Worm (Caenorhabditis elegans) whole organism, L1 larva: ENCODE results near the gene B0303.4.

Experiments used
- C34B4.2 ChIP-seq: sonication (generic microtip); optimal IDR thresholded peaks from 2 replicates; lab custom pipeline; 2017; ENCODE audit warnings: mild to moderate bottlenecking, missing genetic modification characterization, missing compliant biosample characterization
- F16B12.6 ChIP-seq: fragments of 150-350 bp; optimal IDR thresholded peaks from 2 replicates; lab custom pipeline; 2014; ENCODE audit warnings: missing biosample characterization, missing genetic modification characterization
- Y116A8C.19 ChIP-seq: sonication (generic microtip); optimal IDR thresholded peaks from 2 replicates; lab custom pipeline; 2016; ENCODE audit warnings: missing compliant biosample characterization, missing genetic modification characterization, borderline replicate concordance
- aha-1 ChIP-seq: fragments of 150-350 bp; optimal IDR thresholded peaks from 2 replicates; lab custom pipeline; 2014; ENCODE audit warnings: missing biosample characterization, missing genetic modification characterization
- alr-1 ChIP-seq: fragments of 200-800 bp; sonication (Bioruptor generic); optimal IDR thresholded peaks from 2 replicates; lab custom pipeline; 2018; ENCODE audit warnings: borderline replicate concordance, mild to moderate bottlenecking, missing genetic modification characterization, missing compliant biosample characterization
- ama-1 ChIP-seq: fragments of 150-350 bp; optimal IDR thresholded peaks from 2 replicates; lab custom pipeline; 2014
- blmp-1 ChIP-seq: fragments of 150-350 bp; optimal IDR thresholded peaks from 2 replicates; lab custom pipeline; 2014; ENCODE audit warnings: missing biosample characterization, missing genetic modification characterization
- ceh-63 ChIP-seq: fragments of 200-800 bp; sonication (Bioruptor generic); optimal IDR thresholded peaks from 2 replicates; lab custom pipeline; 2018; ENCODE audit warnings: mild to moderate bottlenecking, missing genetic modification characterization, missing compliant biosample characterization
- ceh-8 ChIP-seq: fragments of 200-800 bp; sonication (Bioruptor generic); optimal IDR thresholded peaks from 2 replicates; lab custom pipeline; 2018; ENCODE audit warnings: mild to moderate bottlenecking, missing genetic modification characterization, moderate library complexity, missing compliant biosample characterization
- ceh-88 ChIP-seq: fragments of 200-800 bp; sonication (Bioruptor generic); IDR thresholded peaks from 2 replicates; pipeline ENCODE4 v1.3.6; 2022; ENCODE audit warnings: missing genetic modification characterization, missing compliant biosample characterization
- ces-1 ChIP-seq: fragments of 150-350 bp; optimal IDR thresholded peaks from 2 replicates; lab custom pipeline; 2014; ENCODE audit warnings: missing biosample characterization, missing genetic modification reagents, missing genetic modification characterization
- dpl-1 ChIP-seq, 3 experiments: fragments of 150-350 bp in 2 of 3; sonication (generic microtip) in 1 of 3; optimal IDR thresholded peaks; 2 replicates each; lab custom pipeline; 2014 to 2017; ENCODE audit warnings: missing biosample characterization in 3 of 3, missing genetic modification characterization in 3 of 3, missing genetic modification reagents in 3 of 3
- dsc-1 ChIP-seq: sonication (generic microtip); optimal IDR thresholded peaks from 2 replicates; lab custom pipeline; 2016; ENCODE audit warnings: mild to moderate bottlenecking, missing genetic modification characterization, missing compliant biosample characterization
- efl-1 ChIP-seq, 4 experiments: fragments of 150-350 bp; optimal IDR thresholded peaks in 3 of 4; peaks in 1 of 4; 1 replicate in 1 of 4; 2 replicates in 3 of 4; lab custom pipeline; 2014; ENCODE audit warnings: missing biosample characterization in 2 of 4, missing genetic modification characterization in 2 of 4, missing genetic modification reagents in 2 of 4
- efl-3 ChIP-seq: fragments of 200-800 bp; sonication (Bioruptor generic); optimal IDR thresholded peaks from 2 replicates; lab custom pipeline; 2018; ENCODE audit warnings: mild to moderate bottlenecking, missing genetic modification characterization, missing compliant biosample characterization
- elt-2 ChIP-seq: sonication (generic microtip); optimal IDR thresholded peaks from 2 replicates; lab custom pipeline; 2016; ENCODE audit warnings: missing genetic modification characterization, mild to moderate bottlenecking, inconsistent platforms, missing compliant biosample characterization, missing genetic modification reagents
- ets-5 ChIP-seq: fragments of 200-800 bp; sonication (Bioruptor generic); IDR thresholded peaks from 2 replicates; pipeline ENCODE4 v1.3.6; 2022; ENCODE audit warnings: missing genetic modification characterization, missing compliant biosample characterization
- fkh-10 ChIP-seq: sonication (generic microtip); optimal IDR thresholded peaks from 2 replicates; lab custom pipeline; 2017; ENCODE audit warnings: missing biosample characterization, missing genetic modification reagents, missing genetic modification characterization
- fkh-8 ChIP-seq: sonication (generic microtip); optimal IDR thresholded peaks from 2 replicates; lab custom pipeline; 2016; ENCODE audit warnings: mild to moderate bottlenecking, missing genetic modification characterization, missing compliant biosample characterization
- fos-1 ChIP-seq: fragments of 150-350 bp; optimal IDR thresholded peaks from 2 replicates; lab custom pipeline; 2014; ENCODE audit warnings: missing biosample characterization, missing genetic modification characterization
- grh-1 ChIP-seq: fragments of 200-800 bp; sonication (Bioruptor generic); IDR thresholded peaks from 2 replicates; pipeline ENCODE4 v1.3.6; 2022; ENCODE audit warnings: missing genetic modification reagents, missing genetic modification characterization, missing compliant biosample characterization
- hlh-17 ChIP-seq: fragments of 200-800 bp; sonication (Bioruptor generic); optimal IDR thresholded peaks from 2 replicates; lab custom pipeline; 2018; ENCODE audit warnings: missing genetic modification characterization, mild to moderate bottlenecking, missing compliant biosample characterization, moderate library complexity, borderline replicate concordance
- hpl-2 ChIP-seq: fragments of 150-350 bp; optimal IDR thresholded peaks from 2 replicates; lab custom pipeline; 2014; ENCODE audit warnings: missing biosample characterization, missing genetic modification reagents, missing genetic modification characterization
- irx-1 ChIP-seq: sonication (generic microtip); optimal IDR thresholded peaks from 2 replicates; lab custom pipeline; 2016; ENCODE audit warnings: missing genetic modification characterization, missing compliant biosample characterization
- isw-1 ChIP-seq: fragments of 200-800 bp; sonication (Bioruptor generic); IDR thresholded peaks from 2 replicates; pipeline ENCODE4 v1.3.6; 2022; ENCODE audit warnings: missing genetic modification characterization, missing compliant biosample characterization
- jun-1 ChIP-seq: fragments of 150-350 bp; optimal IDR thresholded peaks from 2 replicates; lab custom pipeline; 2014; ENCODE audit warnings: missing biosample characterization, missing genetic modification reagents, missing genetic modification characterization
- lin-13 ChIP-seq: fragments of 150-350 bp; optimal IDR thresholded peaks from 2 replicates; lab custom pipeline; 2014; ENCODE audit warnings: missing biosample characterization, missing genetic modification reagents, missing genetic modification characterization
- lin-14 ChIP-seq: fragments of 200-800 bp; sonication (Bioruptor generic); optimal IDR thresholded peaks from 2 replicates; lab custom pipeline; 2018; ENCODE audit warnings: mild to moderate bottlenecking, missing genetic modification characterization, moderate library complexity, missing compliant biosample characterization
- lin-39 ChIP-seq: fragments of 150-350 bp; optimal IDR thresholded peaks from 2 replicates; lab custom pipeline; 2014; ENCODE audit warnings: missing biosample characterization, missing genetic modification reagents, missing genetic modification characterization
- lsy-2 ChIP-seq, 2 experiments: fragments of 150-350 bp; optimal IDR thresholded peaks; 2 replicates each; lab custom pipeline; 2014; ENCODE audit warnings: missing biosample characterization in 2 of 2, missing genetic modification characterization in 2 of 2
- mep-1 ChIP-seq: fragments of 150-350 bp; optimal IDR thresholded peaks from 2 replicates; lab custom pipeline; 2014; ENCODE audit warnings: missing biosample characterization, missing genetic modification characterization
- nhr-11 ChIP-seq: fragments of 150-350 bp; optimal IDR thresholded peaks from 2 replicates; lab custom pipeline; 2014; ENCODE audit warnings: missing biosample characterization, missing genetic modification characterization
- nhr-19 ChIP-seq: fragments of 200-800 bp; sonication (Bioruptor generic); conservative IDR thresholded peaks from 2 replicates; pipeline ENCODE4 v1.3.6; 2022; ENCODE audit warnings: missing genetic modification characterization, missing compliant biosample characterization
- nhr-20 ChIP-seq: sonication (generic microtip); optimal IDR thresholded peaks from 2 replicates; lab custom pipeline; 2016; ENCODE audit warnings: mild to moderate bottlenecking, missing genetic modification characterization, missing compliant biosample characterization
- nhr-237 ChIP-seq: fragments of 150-350 bp; optimal IDR thresholded peaks from 2 replicates; lab custom pipeline; 2014; ENCODE audit warnings: missing biosample characterization, missing genetic modification characterization
- nhr-71 ChIP-seq: sonication (generic microtip); optimal IDR thresholded peaks from 2 replicates; lab custom pipeline; 2016; ENCODE audit warnings: mild to moderate bottlenecking, missing genetic modification characterization, moderate library complexity, missing compliant biosample characterization
- nhr-84 ChIP-seq: sonication (generic microtip); optimal IDR thresholded peaks from 2 replicates; lab custom pipeline; 2017; ENCODE audit warnings: missing biosample characterization, missing genetic modification characterization
- nhr-85 ChIP-seq: sonication (generic microtip); peaks from one replicate; lab custom pipeline; 2016; ENCODE audit warnings: missing genetic modification characterization, inconsistent platforms, missing compliant biosample characterization
- pag-3 ChIP-seq: sonication (generic microtip); optimal IDR thresholded peaks from 2 replicates; lab custom pipeline; 2017; ENCODE audit warnings: missing genetic modification characterization, mild to moderate bottlenecking, missing compliant biosample characterization, antibody characterized with exemption, borderline replicate concordance; ENCODE audit not compliant: insufficient read depth
- pax-3 ChIP-seq: fragments of 200-800 bp; sonication (Bioruptor generic); optimal IDR thresholded peaks from 2 replicates; lab custom pipeline; 2018; ENCODE audit warnings: mild to moderate bottlenecking, missing genetic modification characterization, moderate library complexity, missing compliant biosample characterization
- rnt-1 ChIP-seq: sonication (generic microtip); optimal IDR thresholded peaks from 2 replicates; lab custom pipeline; 2016; ENCODE audit warnings: mild to moderate bottlenecking, missing genetic modification characterization, moderate library complexity, missing compliant biosample characterization
- snu-23 ChIP-seq: sonication (generic microtip); optimal IDR thresholded peaks from 2 replicates; lab custom pipeline; 2016; ENCODE audit warnings: missing genetic modification characterization, missing compliant biosample characterization
- sox-4 ChIP-seq: sonication (generic microtip); optimal IDR thresholded peaks from 2 replicates; lab custom pipeline; 2016; ENCODE audit warnings: missing genetic modification characterization, missing compliant biosample characterization
- sup-37 ChIP-seq: fragments of 200-800 bp; sonication (Bioruptor generic); optimal IDR thresholded peaks from 2 replicates; lab custom pipeline; 2018; ENCODE audit warnings: mild to moderate bottlenecking, missing genetic modification characterization, missing compliant biosample characterization
- vab-15 ChIP-seq: sonication (generic microtip); optimal IDR thresholded peaks from 2 replicates; lab custom pipeline; 2017; ENCODE audit warnings: missing genotype, mild to moderate bottlenecking, missing genetic modification characterization, missing compliant biosample characterization
- zag-1 ChIP-seq: fragments of 150-350 bp; optimal IDR thresholded peaks from 2 replicates; lab custom pipeline; 2014; ENCODE audit warnings: missing biosample characterization, missing genetic modification characterization
- ztf-11 ChIP-seq, 2 experiments: sonication (generic microtip); optimal IDR thresholded peaks; 2 replicates each; lab custom pipeline; 2016 to 2017; ENCODE audit warnings: missing genetic modification characterization in 2 of 2, missing biosample characterization in 1 of 2, missing compliant biosample characterization in 1 of 2
- ztf-4 ChIP-seq: fragments of 150-350 bp; optimal IDR thresholded peaks from 2 replicates; lab custom pipeline; 2014; ENCODE audit warnings: missing biosample characterization, missing genetic modification characterization

B0303.4 gene

ce11 chrIII:8658367-8658761, 31.3 kb upstream of the B0303.4 start (continued):
- peak; percentile 68 for TF ChIP-seq hpl-2 (GFP tag; lab: Kevin White, UChicago)
- peak; percentile 87 for TF ChIP-seq dsc-1 (tag; lab: Kevin White, UChicago)
- TF ChIP-seq nhr-84 (tag; lab: Kevin White, UChicago) = peak; percentile 80
- TF ChIP-seq nhr-20 (tag; lab: Kevin White, UChicago) = peak; percentile 98

- TF ChIP-seq efl-1 (optimal IDR thresholded peaks at IDR 0.05; lab: Kevin White, UChicago) (peak in 1 of 2 experiments; percentile 17), efl-1 (GFP tag; optimal IDR thresholded peaks at IDR 0.05 in 1 of 2; lab: Kevin White, UChicago) (no peak), grh-1 (GFP tag; lab: Robert Waterston, UW) (no peak), lin-14 (peak; percentile 45), alr-1 (tag; lab: Kevin White, UChicago) (no peak), mep-1 (peak; percentile 1), rnt-1 (tag; lab: Kevin White, UChicago) (no peak), blmp-1 (tag; lab: Kevin White, UChicago) (peak; percentile 59), fkh-10 (GFP tag; lab: Kevin White, UChicago) (no peak), snu-23 (GFP tag; lab: Kevin White, UChicago) (peak; percentile 28), nhr-71 (tag; lab: Kevin White, UChicago) (peak; percentile 1), nhr-85 (tag; lab: Kevin White, UChicago) (peak; percentile 60), lsy-2 (tag; optimal IDR thresholded peaks at IDR 0.05; lab: Kevin White, UChicago) (peak in 1 of 2 experiments; percentile 3)
Measured at ce11 chrIII:8663143-8663542, 26.5 kb upstream of the B0303.4 start.

DNA sequence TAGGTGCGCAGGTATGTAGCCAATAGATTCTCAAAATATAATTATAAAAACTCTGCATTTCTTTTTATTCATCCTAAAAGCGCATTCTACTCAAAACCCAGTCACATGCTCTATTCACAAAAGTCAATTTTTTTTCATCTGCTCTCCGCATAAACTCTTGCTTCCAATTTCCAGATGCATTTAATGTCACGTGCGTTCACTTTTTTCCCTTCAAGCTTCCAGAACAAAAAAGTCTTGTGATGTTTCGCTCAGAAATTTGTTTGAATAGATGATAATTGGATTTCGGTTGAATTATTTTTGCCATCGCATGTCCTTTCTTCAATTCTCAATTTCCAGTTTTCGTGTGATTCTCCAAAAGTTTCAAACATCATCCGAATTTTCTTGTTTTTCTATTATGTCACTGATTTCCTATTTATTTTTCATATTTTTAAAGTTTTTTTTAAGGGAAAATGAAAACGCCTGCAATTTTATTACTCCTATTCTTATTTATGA, 24.7 kb upstream of the B0303.4 start, which contains the start of gene F22B7.1:
Gene F22B7.1 (plus strand): TSS at position 442 of the 492 bp plus-strand sequence.
- TF ChIP-seq zag-1 (tag; lab: Kevin White, UChicago) = no peak
- peak; percentile 55 for TF ChIP-seq sox-4 (tag; lab: Kevin White, UChicago)
- no peak for TF ChIP-seq lsy-2 (tag; optimal IDR thresholded peaks at IDR 0.05; lab: Kevin White, UChicago)
- no peak for TF ChIP-seq ceh-63
- peak; percentile 13 for TF ChIP-seq irx-1 (tag; lab: Kevin White, UChicago)
- TF ChIP-seq aha-1 = no peak
- TF ChIP-seq fkh-10 (GFP tag; lab: Kevin White, UChicago) = no peak
- no peak for TF ChIP-seq jun-1 (tag; lab: Kevin White, UChicago)
- TF ChIP-seq ztf-4 = no peak
- TF ChIP-seq nhr-11 = no peak
- no peak for TF ChIP-seq lin-13
- no peak for TF ChIP-seq hlh-17 (GFP tag; lab: Kevin White, UChicago)
- TF ChIP-seq nhr-85 (tag; lab: Kevin White, UChicago) = no peak
- TF ChIP-seq Y116A8C.19 (tag; lab: Kevin White, UChicago) = no peak
- no peak for TF ChIP-seq ceh-8
- peak; percentile 14 for TF ChIP-seq dsc-1 (tag; lab: Kevin White, UChicago)
- TF ChIP-seq fkh-8 (tag; lab: Kevin White, UChicago) = peak; percentile 70
- TF ChIP-seq isw-1 (GFP tag; lab: Robert Waterston, UW) = no peak
- TF ChIP-seq grh-1 (GFP tag; lab: Robert Waterston, UW) = no peak
- no peak for TF ChIP-seq sup-37
- no peak for TF ChIP-seq pax-3 (tag; lab: Kevin White, UChicago)
- TF ChIP-seq elt-2 (tag; lab: Kevin White, UChicago) = no peak
- no peak for TF ChIP-seq efl-3
- no peak for TF ChIP-seq ets-5 (GFP tag; lab: Robert Waterston, UW)
- no peak for TF ChIP-seq ces-1 (GFP tag; lab: Kevin White, UChicago)
- TF ChIP-seq ceh-88 (GFP tag; lab: Robert Waterston, UW) = no peak
- no peak for TF ChIP-seq nhr-19 (GFP tag; lab: Robert Waterston, UW)
- no peak for TF ChIP-seq F16B12.6 (tag; lab: Kevin White, UChicago)
- no peak for TF ChIP-seq ztf-11 (tag; optimal IDR thresholded peaks at IDR 0.05; lab: Kevin White, UChicago)
- no peak for TF ChIP-seq C34B4.2
- TF ChIP-seq vab-15 (tag; lab: Kevin White, UChicago) = no peak
- no peak for TF ChIP-seq ama-1 (lab: Kevin White, UChicago)
- no peak for TF ChIP-seq pag-3 (tag; lab: Kevin White, UChicago)
- TF ChIP-seq nhr-237 (tag; lab: Kevin White, UChicago) = no peak
- no peak for TF ChIP-seq lin-39
- no peak for TF ChIP-seq fos-1 (tag; lab: Kevin White, UChicago)
- TF ChIP-seq dpl-1 (GFP tag; optimal IDR thresholded peaks at IDR 0.05; lab: Kevin White, UChicago) = no peak
- no peak for TF ChIP-seq mep-1
